Worm (Caenorhabditis elegans): ENCODE measurements around the gene C49F5.3.

The C49F5.3 gene

DNA sequence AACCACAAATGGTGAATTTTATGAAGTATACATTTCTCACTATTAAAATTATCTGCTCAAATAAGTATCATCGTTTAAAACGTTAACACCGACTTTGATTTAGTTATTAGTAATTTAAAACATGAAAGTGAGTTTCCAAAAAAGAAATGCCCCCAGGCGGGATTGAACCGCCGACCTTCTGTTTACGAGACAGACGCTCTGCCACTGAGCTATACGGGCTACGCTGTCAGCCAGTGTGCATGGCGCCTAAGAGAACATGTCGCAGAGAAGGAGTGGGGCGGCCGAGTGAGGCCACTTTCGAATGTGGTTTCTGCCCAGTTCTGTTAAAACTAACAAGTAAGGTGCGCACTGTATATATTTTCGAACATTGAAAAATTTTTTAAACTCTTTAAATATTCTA is 48.5 kb downstream of the C49F5.3 start (continued):
- TF ChIP-seq nhr-25 (tag; optimal IDR thresholded peaks at IDR 0.05; ENCODE audit: borderline replicate concordance, insufficient read depth) (no peak), F10B5.3 (tag; optimal IDR thresholded peaks at IDR 0.05) (peak; percentile 61), dmd-9 (GFP tag; IDR thresholded peaks at IDR 0.05) (peak; percentile 75), saeg-2 (GFP tag; IDR thresholded peaks at IDR 0.05) (no peak), nhr-111 (GFP tag; optimal IDR thresholded peaks at IDR 0.05) (no peak), aly-2 (tag; optimal IDR thresholded peaks at IDR 0.05) (no peak), ceh-20 (GFP tag; IDR thresholded peaks at IDR 0.05) (peak; percentile 73), spr-3 (GFP tag; optimal IDR thresholded peaks at IDR 0.05) (peak; percentile 58), egl-43 (GFP tag; IDR thresholded peaks at IDR 0.05) (peak; percentile 94), lin-13 (GFP tag; optimal IDR thresholded peaks at IDR 0.05) (peak; percentile 27), gei-8 (GFP tag; optimal IDR thresholded peaks at IDR 0.05) (no peak), lin-39 (tag; optimal IDR thresholded peaks at IDR 0.05) (no peak), ctbp-1 (GFP tag; IDR thresholded peaks at IDR 0.05) (peak; percentile 74), mep-1 (tag; optimal IDR thresholded peaks at IDR 0.05) (no peak), ceh-62 (tag; optimal IDR thresholded peaks at IDR 0.05) (no peak), pqm-1 (tag; optimal IDR thresholded peaks at IDR 0.05) (no peak), nhr-76 (tag; optimal IDR thresholded peaks at IDR 0.05) (no peak), unc-39 (tag; optimal IDR thresholded peaks at IDR 0.05) (no peak), T26A8.4 (GFP tag; IDR thresholded peaks at IDR 0.05) (no peak), Y5F2A.4 (GFP tag; optimal IDR thresholded peaks at IDR 0.05) (peak; percentile 69), lim-7 (GFP tag; IDR thresholded peaks at IDR 0.05) (peak; percentile 85), F37D6.2 (tag; optimal IDR thresholded peaks at IDR 0.05) (peak; percentile 82), dpl-1 (GFP tag; optimal IDR thresholded peaks at IDR 0.05) (no peak), nhr-28 (tag; optimal IDR thresholded peaks at IDR 0.05) (peak; percentile 12), mes-2 (tag; optimal IDR thresholded peaks at IDR 0.05; ENCODE audit: poor library complexity, severe bottlenecking) (peak; percentile 85), ces-1 (GFP tag; optimal IDR thresholded peaks at IDR 0.05) (no peak), mdl-1 (tag; optimal IDR thresholded peaks at IDR 0.05) (no peak), T20F7.1 (GFP tag; optimal IDR thresholded peaks at IDR 0.05) (no peak), nhr-6 (tag; optimal IDR thresholded peaks at IDR 0.05) (peak; percentile 29), pha-4 (GFP tag; IDR thresholded peaks at IDR 0.05) (peak; percentile 87), pha-4 (tag; optimal IDR thresholded peaks at IDR 0.05) (no peak), Y75B8A.6 (GFP tag; IDR thresholded peaks at IDR 0.05) (0 out of 2 replicates have a peak, but pooled peaks have one; percentile 12), Y48G9A.11 (GFP tag; IDR thresholded peaks at IDR 0.05) (peak; percentile 63; the same call in 1 of the 2 replicates), egl-27 (tag; optimal IDR thresholded peaks at IDR 0.05) (no peak), hlh-11 (tag; optimal IDR thresholded peaks at IDR 0.05) (peak; percentile 44), nhr-48 (tag; optimal IDR thresholded peaks at IDR 0.05) (peak; percentile 42), dmd-6 (GFP tag; IDR thresholded peaks at IDR 0.05) (peak; percentile 66; the same call in 1 of the 2 replicates), Y105C5A.15 (GFP tag; IDR thresholded peaks at IDR 0.05) (peak; percentile 51; the same call in 1 of the 2 replicates), D1046.2 (GFP tag; IDR thresholded peaks at IDR 0.05) (peak; percentile 58; the same call in 1 of the 2 replicates), R02D3.7 (tag; optimal IDR thresholded peaks at IDR 0.05) (no peak), nhr-237 (tag; optimal IDR thresholded peaks at IDR 0.05) (no peak), nhr-41 (GFP tag; IDR thresholded peaks at IDR 0.05) (0 out of 2 replicates have a peak, but pooled peaks have one; percentile 33), skn-1 (tag; optimal IDR thresholded peaks at IDR 0.05) (no peak), ZK337.2 (GFP tag; IDR thresholded peaks at IDR 0.05) (peak; percentile 43; the same call in 1 of the 2 replicates), ceh-28 (tag; optimal IDR thresholded peaks at IDR 0.05) (no peak), snpc-4 (tag; optimal IDR thresholded peaks at IDR 0.05) (no peak), aha-1 (tag) (peak; percentile 94), hmg-1.1 (GFP tag; IDR thresholded peaks at IDR 0.05) (peak; percentile 92), mxl-3 (GFP tag; optimal IDR thresholded peaks at IDR 0.05) (peak; percentile 11), php-3 (GFP tag; IDR thresholded peaks at IDR 0.05) (peak; percentile 63; the same call in 1 of the 2 replicates), set-16 (GFP tag; IDR thresholded peaks at IDR 0.05) (peak; percentile 55), lsy-2 (tag; optimal IDR thresholded peaks at IDR 0.05) (no peak)
